Fruit fly (Drosophila melanogaster) whole organism: ENCODE results near the gene bys.

Experiments
- CG8478 ChIP-seq: fragments of >200 bp; optimal IDR thresholded peaks from 2 replicates; lab custom pipeline; 2018; ENCODE audit warnings: inconsistent platforms
- Dll ChIP-seq: fragments of >200 bp; optimal IDR thresholded peaks from 2 replicates; lab custom pipeline; 2017
- EcR ChIP-seq, 2 experiments: fragments of >200 bp; optimal IDR thresholded peaks; 2 replicates each; lab custom pipeline; 2017; ENCODE audit warnings: missing biosample characterization in 2 of 2, missing genetic modification characterization in 2 of 2, missing genetic modification reagents in 2 of 2
- pan ChIP-seq: fragments of >200 bp; optimal IDR thresholded peaks from 2 replicates; lab custom pipeline; 2017
- psq ChIP-seq: fragments of >200 bp; optimal IDR thresholded peaks from 2 replicates; lab custom pipeline; 2017
- usp ChIP-seq: fragments of >200 bp; optimal IDR thresholded peaks from 2 replicates; lab custom pipeline; 2017; ENCODE audit warnings: missing biosample characterization, missing genetic modification characterization, mixed read lengths

The bys gene

DNA sequence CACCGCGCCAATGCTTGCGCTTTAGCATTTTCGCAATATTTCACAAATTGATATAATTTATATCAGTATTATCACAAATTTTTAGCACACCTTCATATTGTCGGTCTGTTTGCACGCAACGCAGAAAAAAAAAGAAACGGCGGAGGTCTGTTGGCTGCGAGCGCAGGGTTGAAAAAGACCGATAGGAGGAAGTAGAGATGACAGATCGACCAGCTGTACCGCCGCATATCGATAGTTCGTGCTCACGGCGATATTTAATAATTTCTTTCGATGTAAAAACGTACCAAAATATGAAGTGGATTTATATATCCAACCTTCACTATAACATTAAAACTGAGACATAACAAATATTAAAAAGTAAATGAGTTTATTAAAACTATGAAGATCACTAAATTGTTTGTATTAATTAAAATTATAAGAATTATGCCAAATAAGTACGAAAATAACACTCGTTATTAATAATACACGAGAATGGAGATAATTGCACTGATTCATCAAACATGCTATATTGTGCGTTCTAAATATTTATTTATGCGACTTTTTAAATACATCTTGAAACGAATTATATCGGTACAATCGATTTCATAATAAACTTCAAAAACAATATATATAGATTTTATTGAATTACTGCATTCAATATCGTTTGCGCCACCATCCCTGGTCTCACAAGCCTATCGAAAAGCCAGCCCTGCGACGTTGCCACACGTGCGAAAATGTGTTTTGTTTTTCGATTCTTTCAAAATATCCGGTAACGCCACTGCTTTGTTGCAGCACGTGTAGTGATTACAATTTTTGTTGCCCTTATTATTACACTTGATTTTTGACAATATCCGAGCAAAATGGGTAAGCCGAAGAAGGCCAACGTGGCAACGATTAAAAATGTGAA is at the start of gene bys, which contains the start of gene RpS6:
bys (plus strand) TSS at position 728 of the 886 bp plus-strand sequence.
RpS6 (minus strand) TSS at position 179 of the 886 bp plus-strand sequence.
- TF ChIP-seq psq (no peak), EcR (GFP tag; optimal IDR thresholded peaks at IDR 0.05; lab: Kevin White, UChicago) (no peak), usp (no peak), CG8478 (lab: Kevin White, UChicago) (no peak), pan (lab: Kevin White, UChicago) (no peak), Dll (no peak)

DNA sequence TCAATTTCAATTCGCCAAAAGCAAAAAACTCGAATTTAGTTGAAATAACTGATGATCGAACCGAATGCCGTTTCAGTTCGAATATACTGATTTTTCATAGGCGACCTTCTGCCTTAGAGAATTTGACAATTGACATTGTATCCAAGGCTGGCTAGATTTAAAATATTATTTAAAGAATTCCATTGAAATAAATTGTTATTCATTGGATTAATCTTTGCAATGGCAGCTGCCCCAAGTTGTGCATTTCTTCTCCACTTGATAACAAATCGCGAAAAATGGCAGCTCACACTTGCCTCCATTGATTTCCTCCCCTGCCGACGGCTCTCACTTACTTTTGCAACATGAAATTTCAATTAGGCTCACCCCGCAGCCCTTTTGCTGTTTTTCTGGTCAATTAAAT is 47.5 kb upstream of the bys start, which contains the start of gene CG10920:
CG10920 (minus strand) TSS at position 101 of the 400 bp plus-strand sequence.
- TF ChIP-seq psq (no peak), CG8478 (lab: Kevin White, UChicago) (no peak), EcR (GFP tag; optimal IDR thresholded peaks at IDR 0.05; lab: Kevin White, UChicago) (no peak)

- TF ChIP-seq Dll (no peak), pan (lab: Kevin White, UChicago) (no peak), psq (no peak), usp (no peak)
Measured at dm6 chrX:7857873-7858272, 43.8 kb upstream of the bys start, which contains the start of gene CG1409. TSS of gene CG1409 (plus strand) at chrX:7858173.

DNA sequence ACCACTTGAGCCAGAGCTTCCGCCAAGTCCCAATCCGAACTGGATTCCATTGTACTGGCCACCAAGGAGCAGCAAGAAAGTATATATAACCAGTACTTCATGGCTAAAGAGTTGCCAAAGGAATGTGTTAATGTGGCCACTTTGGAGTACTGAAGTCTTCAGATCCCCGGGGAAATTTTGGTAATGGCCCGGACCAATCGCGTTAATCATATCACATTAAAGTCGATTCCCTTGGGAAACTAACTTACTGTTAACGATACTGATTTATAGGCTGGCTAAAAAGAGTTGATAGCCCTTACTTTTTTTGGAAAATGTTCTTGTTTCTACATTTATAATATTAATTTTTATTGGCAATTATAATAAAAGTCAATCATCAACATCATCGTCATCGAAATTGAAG is 34.8 kb upstream of the bys start, which contains the start of gene Ir7b:
Ir7b (minus strand) TSS at position 101 of the 400 bp plus-strand sequence.
- TF ChIP-seq usp (no peak), psq (no peak), Dll (no peak), pan (lab: Kevin White, UChicago) (no peak), CG8478 (lab: Kevin White, UChicago) (no peak), EcR (GFP tag; optimal IDR thresholded peaks at IDR 0.05; lab: Kevin White, UChicago) (no peak)

DNA sequence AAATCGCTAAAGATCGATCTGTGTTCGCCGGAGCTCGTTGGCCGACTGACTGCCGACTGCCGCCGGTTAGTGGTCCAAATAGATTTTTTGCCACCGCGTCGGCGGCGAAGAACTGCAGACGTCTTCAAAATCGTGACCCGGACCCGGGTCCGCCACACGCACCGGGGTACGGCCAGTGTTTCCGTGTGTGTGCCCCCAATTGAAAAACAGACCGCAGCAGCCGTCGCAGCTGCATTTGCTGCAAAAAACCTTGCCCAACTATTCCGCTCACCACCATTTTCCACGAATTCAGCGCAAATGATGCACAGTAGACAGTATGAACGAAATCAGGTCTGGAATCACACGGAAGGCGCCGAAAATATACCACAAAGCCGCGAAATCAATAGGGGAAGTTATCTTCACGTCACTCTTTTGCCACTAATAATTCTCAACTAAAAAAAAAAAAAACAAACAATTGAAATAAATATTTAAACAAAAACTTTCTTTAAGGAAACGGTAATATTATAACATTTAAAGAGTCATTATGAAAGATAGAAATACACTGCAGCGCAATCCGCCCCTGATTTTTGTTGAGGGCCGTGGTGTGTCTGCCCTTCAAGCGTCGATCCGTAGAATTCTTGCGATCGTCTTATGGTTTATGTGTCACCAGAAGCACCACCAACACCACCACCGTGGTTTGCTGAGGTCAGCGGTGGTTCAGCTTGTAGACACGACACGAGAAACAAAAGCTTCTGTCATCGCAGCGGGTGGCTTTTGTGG is 28.3 kb upstream of the bys start, which contains the start of gene dec:
dec (minus strand) TSS at position 51 of the 759 bp plus-strand sequence.
- TF ChIP-seq usp = no peak
- TF ChIP-seq Dll = no peak
- TF ChIP-seq psq = no peak
- no peak for TF ChIP-seq EcR (GFP tag; optimal IDR thresholded peaks at IDR 0.05; lab: Kevin White, UChicago)
- TF ChIP-seq pan (lab: Kevin White, UChicago) = no peak
- no peak for TF ChIP-seq CG8478 (lab: Kevin White, UChicago)

dm6 chrX:7874094-7874493 is 27.6 kb upstream of the bys start, which contains the start of gene Ir7c:
TSS of gene Ir7c (plus strand) at chrX:7874394.
- TF ChIP-seq usp = no peak
- TF ChIP-seq pan (lab: Kevin White, UChicago) = no peak
- no peak for TF ChIP-seq EcR (GFP tag; optimal IDR thresholded peaks at IDR 0.05; lab: Kevin White, UChicago)
- TF ChIP-seq psq = no peak
- no peak for TF ChIP-seq CG8478 (lab: Kevin White, UChicago)
- TF ChIP-seq Dll = no peak

- TF ChIP-seq psq = no peak
- TF ChIP-seq EcR (GFP tag; optimal IDR thresholded peaks at IDR 0.05; lab: Kevin White, UChicago) = no peak
- no peak for TF ChIP-seq usp
- no peak for TF ChIP-seq CG8478 (lab: Kevin White, UChicago)
- no peak for TF ChIP-seq pan (lab: Kevin White, UChicago)
- no peak for TF ChIP-seq Dll
Measured at dm6 chrX:7878736-7879135, 22.9 kb upstream of the bys start, which contains the start of gene Ir7d. TSS of gene Ir7d (minus strand) at chrX:7878836.

DNA sequence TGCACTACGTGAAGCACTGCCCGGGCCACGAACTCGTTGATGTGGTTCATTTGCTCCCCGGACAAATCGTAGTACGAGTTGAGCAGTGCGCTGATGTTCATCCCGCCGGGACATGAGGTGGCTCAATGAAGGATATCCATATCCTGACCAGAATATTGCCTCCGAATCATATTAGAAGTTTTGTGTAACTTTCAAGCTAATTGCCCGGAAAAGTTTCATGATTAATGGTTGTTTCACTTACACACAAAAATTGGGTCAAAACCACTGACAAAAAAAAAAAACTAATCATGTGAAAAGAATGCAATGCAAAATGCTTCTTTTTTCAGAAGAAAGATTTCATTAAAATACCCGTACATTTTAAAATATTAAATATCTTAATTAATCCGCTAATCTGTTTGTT is 20.1 kb upstream of the bys start, which contains the start of gene Ir7e:
Ir7e (minus strand) TSS at position 101 of the 400 bp plus-strand sequence.
- no peak for TF ChIP-seq Dll
- TF ChIP-seq usp = no peak
- no peak for TF ChIP-seq psq
- no peak for TF ChIP-seq pan (lab: Kevin White, UChicago)
- no peak for TF ChIP-seq EcR (GFP tag; optimal IDR thresholded peaks at IDR 0.05; lab: Kevin White, UChicago)
- no peak for TF ChIP-seq CG8478 (lab: Kevin White, UChicago)

DNA sequence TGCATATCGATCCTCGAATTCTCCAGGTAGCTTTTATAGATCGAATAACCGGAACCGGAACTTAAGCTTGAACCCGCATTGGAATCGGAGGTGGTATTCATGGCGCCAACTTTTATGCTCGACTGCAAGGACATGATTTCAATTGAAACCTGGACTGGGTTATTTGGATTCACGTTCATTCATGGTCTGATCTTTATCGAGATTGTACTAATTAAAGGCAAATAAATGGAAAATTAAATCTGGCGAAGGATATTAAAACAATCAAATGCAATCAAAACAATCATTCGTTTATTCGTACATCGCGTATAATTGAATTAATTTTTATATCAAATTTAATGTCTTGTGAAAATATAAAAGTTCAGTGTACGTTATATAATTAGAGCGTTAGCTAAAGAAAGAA is 17.8 kb upstream of the bys start, which contains the start of gene Ir7f:
Ir7f (minus strand) TSS at position 101 of the 400 bp plus-strand sequence.
- TF ChIP-seq Dll (no peak), usp (no peak), CG8478 (lab: Kevin White, UChicago) (no peak), psq (no peak), pan (lab: Kevin White, UChicago) (no peak), EcR (GFP tag; optimal IDR thresholded peaks at IDR 0.05; lab: Kevin White, UChicago) (no peak)

DNA sequence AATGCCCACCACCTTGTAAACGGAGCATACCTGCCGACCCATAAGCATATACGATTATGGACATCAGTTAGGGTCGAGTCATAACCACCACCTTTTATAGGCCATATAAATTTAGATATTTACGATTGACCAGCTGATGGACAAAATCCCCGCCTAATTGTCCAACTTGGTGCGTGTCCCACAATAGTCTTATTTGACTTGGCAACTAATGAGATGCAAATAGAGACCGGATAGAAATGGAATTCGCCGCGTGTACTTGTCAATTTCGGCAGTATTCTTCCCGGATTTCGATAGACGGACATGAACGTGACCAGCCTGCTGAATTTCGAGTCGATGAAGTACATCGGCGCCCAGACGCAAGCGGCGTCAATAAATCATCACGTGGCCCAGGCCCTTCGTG is 17.3 kb upstream of the bys start, which contains the start of gene Ir7g:
Ir7g (plus strand) TSS at position 301 of the 400 bp plus-strand sequence.
- TF ChIP-seq Dll = no peak
- no peak for TF ChIP-seq pan (lab: Kevin White, UChicago)
- TF ChIP-seq psq = no peak
- no peak for TF ChIP-seq EcR (GFP tag; optimal IDR thresholded peaks at IDR 0.05; lab: Kevin White, UChicago)
- no peak for TF ChIP-seq usp
- no peak for TF ChIP-seq CG8478 (lab: Kevin White, UChicago)

- no peak for TF ChIP-seq pan (lab: Kevin White, UChicago)
- TF ChIP-seq psq = no peak
- TF ChIP-seq EcR (GFP tag; optimal IDR thresholded peaks at IDR 0.05; lab: Kevin White, UChicago) = no peak
- no peak for TF ChIP-seq CG8478 (lab: Kevin White, UChicago)
- no peak for TF ChIP-seq usp
- TF ChIP-seq Dll = no peak
Measured at dm6 chrX:7888386-7889024, 13.2 kb upstream of the bys start, which contains the start of gene Acat1. TSS of gene Acat1 (minus strand) at chrX:7888785.
